Worm (Caenorhabditis elegans): ENCODE measurements around the gene pkhm-2.

ce11 chrX:15200720-15201119, 19.5 kb upstream of the pkhm-2 start:
- TF ChIP-seq aly-2 (tag; optimal IDR thresholded peaks at IDR 0.05) (no peak), egl-27 (tag; optimal IDR thresholded peaks at IDR 0.05) (no peak), unc-39 (tag; optimal IDR thresholded peaks at IDR 0.05) (no peak), unc-62 (GFP tag; optimal IDR thresholded peaks at IDR 0.05) (peak; percentile 32), nfya-1 (tag; optimal IDR thresholded peaks at IDR 0.05; ENCODE audit: insufficient read depth) (peak; percentile 51), nhr-67 (tag; optimal IDR thresholded peaks at IDR 0.05) (no peak), zag-1 (tag; optimal IDR thresholded peaks at IDR 0.05) (no peak), nhr-12 (tag; optimal IDR thresholded peaks at IDR 0.05) (no peak), fkh-10 (GFP tag; optimal IDR thresholded peaks at IDR 0.05) (no peak), skn-1 (tag; optimal IDR thresholded peaks at IDR 0.05) (peak; percentile 40)

Data from whole organism, L3 larva.